Worm (Caenorhabditis elegans): ENCODE data around the gene arrd-7.

The arrd-7 gene

ce11 chrII:12089616-12090215, 27.3 kb upstream of the arrd-7 start:
- TF ChIP-seq B0310.2 (tag; optimal IDR thresholded peaks at IDR 0.05) (no peak), tbx-11 (GFP tag; IDR thresholded peaks at IDR 0.05) (no peak), F13C5.2 (tag; optimal IDR thresholded peaks at IDR 0.05) (no peak), scrt-1 (GFP tag; IDR thresholded peaks at IDR 0.05) (no peak), flt-1 (GFP tag; IDR thresholded peaks at IDR 0.05) (no peak; the same call in 1 of the 2 replicates)

- TF ChIP-seq flt-1 (GFP tag; IDR thresholded peaks at IDR 0.05) (no peak), ceh-13 (GFP tag; optimal IDR thresholded peaks at IDR 0.05) (no peak), tbx-37 (GFP tag; conservative IDR thresholded peaks at IDR 0.05) (no peak), tra-4 (tag; optimal IDR thresholded peaks at IDR 0.05) (no peak), ceh-36 (tag; optimal IDR thresholded peaks at IDR 0.05) (no peak), hmg-4 (GFP tag; optimal IDR thresholded peaks at IDR 0.05) (no peak), pes-1 (GFP tag; IDR thresholded peaks at IDR 0.05) (no peak), scrt-1 (GFP tag; IDR thresholded peaks at IDR 0.05) (no peak), ama-1 (optimal IDR thresholded peaks at IDR 0.05) (no peak), hmbx-1 (tag; optimal IDR thresholded peaks at IDR 0.05) (no peak), hnd-1 (tag; optimal IDR thresholded peaks at IDR 0.05) (no peak), ets-7 (tag; optimal IDR thresholded peaks at IDR 0.05) (no peak), F13C5.2 (tag; optimal IDR thresholded peaks at IDR 0.05) (no peak), tbx-11 (GFP tag; IDR thresholded peaks at IDR 0.05) (no peak)
Measured at ce11 chrII:12088833-12089232, 26.4 kb upstream of the arrd-7 start, which contains the start of gene cnt-1. cnt-1 (minus strand) TSS chrII:12088868.

- no peak for TF ChIP-seq tra-4 (tag; optimal IDR thresholded peaks at IDR 0.05)
- no peak for TF ChIP-seq ets-7 (tag; optimal IDR thresholded peaks at IDR 0.05)
- TF ChIP-seq ceh-13 (GFP tag; optimal IDR thresholded peaks at IDR 0.05), result no peak
- TF ChIP-seq hnd-1 (tag; optimal IDR thresholded peaks at IDR 0.05), result no peak
- no peak for TF ChIP-seq ama-1 (optimal IDR thresholded peaks at IDR 0.05)
- TF ChIP-seq scrt-1 (GFP tag; IDR thresholded peaks at IDR 0.05), result no peak
- TF ChIP-seq B0310.2 (tag; optimal IDR thresholded peaks at IDR 0.05), result no peak
- no peak for TF ChIP-seq flt-1 (GFP tag; IDR thresholded peaks at IDR 0.05)
- TF ChIP-seq hmbx-1 (tag; optimal IDR thresholded peaks at IDR 0.05), result no peak
- TF ChIP-seq aly-1 (tag; optimal IDR thresholded peaks at IDR 0.05), result no peak
- no peak for TF ChIP-seq sea-1 (GFP tag; conservative IDR thresholded peaks at IDR 0.05)
- TF ChIP-seq pes-1 (GFP tag; IDR thresholded peaks at IDR 0.05), result no peak
- no peak for TF ChIP-seq hmg-4 (GFP tag; optimal IDR thresholded peaks at IDR 0.05)
Measured at ce11 chrII:12081454-12081853, 19.0 kb upstream of the arrd-7 start.

ce11 chrII:12080015-12080414, 17.6 kb upstream of the arrd-7 start:
- TF ChIP-seq tbx-37 (GFP tag; conservative IDR thresholded peaks at IDR 0.05) (no peak), ceh-36 (tag; optimal IDR thresholded peaks at IDR 0.05) (no peak), sea-1 (GFP tag; conservative IDR thresholded peaks at IDR 0.05) (no peak), ama-1 (optimal IDR thresholded peaks at IDR 0.05) (no peak), tra-4 (tag; optimal IDR thresholded peaks at IDR 0.05) (no peak), F13C5.2 (tag; optimal IDR thresholded peaks at IDR 0.05) (no peak), hnd-1 (tag; optimal IDR thresholded peaks at IDR 0.05) (no peak), pes-1 (GFP tag; IDR thresholded peaks at IDR 0.05) (no peak), hmg-4 (GFP tag; optimal IDR thresholded peaks at IDR 0.05) (no peak)

- TF ChIP-seq ets-7 (tag; optimal IDR thresholded peaks at IDR 0.05), result no peak
- no peak for TF ChIP-seq tra-4 (tag; optimal IDR thresholded peaks at IDR 0.05)
- no peak for TF ChIP-seq flt-1 (GFP tag; IDR thresholded peaks at IDR 0.05)
- no peak for TF ChIP-seq ama-1 (optimal IDR thresholded peaks at IDR 0.05)
- TF ChIP-seq F13C5.2 (tag; optimal IDR thresholded peaks at IDR 0.05), result no peak
- TF ChIP-seq hnd-1 (tag; optimal IDR thresholded peaks at IDR 0.05), result no peak
- no peak for TF ChIP-seq B0310.2 (tag; optimal IDR thresholded peaks at IDR 0.05)
- no peak for TF ChIP-seq aly-1 (tag; optimal IDR thresholded peaks at IDR 0.05)
- TF ChIP-seq scrt-1 (GFP tag; IDR thresholded peaks at IDR 0.05), result no peak
- no peak for TF ChIP-seq hmg-4 (GFP tag; optimal IDR thresholded peaks at IDR 0.05)
Measured at ce11 chrII:12077281-12077680, 14.9 kb upstream of the arrd-7 start.

- no peak for TF ChIP-seq tbx-11 (GFP tag; IDR thresholded peaks at IDR 0.05)
- no peak for TF ChIP-seq ceh-36 (tag; optimal IDR thresholded peaks at IDR 0.05)
- peak; percentile 46; the same call in 1 of the 2 replicates for TF ChIP-seq sea-1 (GFP tag; conservative IDR thresholded peaks at IDR 0.05)
- TF ChIP-seq pes-1 (GFP tag; IDR thresholded peaks at IDR 0.05), result no peak
Measured at ce11 chrII:12076355-12076754, 13.9 kb upstream of the arrd-7 start.

- TF ChIP-seq pes-1 (GFP tag; IDR thresholded peaks at IDR 0.05), result no peak
- no peak for TF ChIP-seq scrt-1 (GFP tag; IDR thresholded peaks at IDR 0.05)
- no peak for TF ChIP-seq flt-1 (GFP tag; IDR thresholded peaks at IDR 0.05)
- TF ChIP-seq ama-1 (optimal IDR thresholded peaks at IDR 0.05), result no peak
- TF ChIP-seq ceh-36 (tag; optimal IDR thresholded peaks at IDR 0.05), result no peak
Measured at ce11 chrII:12071243-12071642, 8.8 kb upstream of the arrd-7 start.

ce11 chrII:12067451-12068076, 5.1 kb upstream of the arrd-7 start, which contains the start of gene Y17G7B.22:
Y17G7B.22 (plus strand) TSS chrII:12068026.
- TF ChIP-seq tbx-11 (GFP tag; IDR thresholded peaks at IDR 0.05) (no peak), hmbx-1 (tag; optimal IDR thresholded peaks at IDR 0.05) (no peak), F13C5.2 (tag; optimal IDR thresholded peaks at IDR 0.05) (no peak), tbx-37 (GFP tag; conservative IDR thresholded peaks at IDR 0.05) (no peak), aly-1 (tag; optimal IDR thresholded peaks at IDR 0.05) (no peak), B0310.2 (tag; optimal IDR thresholded peaks at IDR 0.05) (no peak), hnd-1 (tag; optimal IDR thresholded peaks at IDR 0.05) (no peak), sea-1 (GFP tag; conservative IDR thresholded peaks at IDR 0.05) (no peak), ets-7 (tag; optimal IDR thresholded peaks at IDR 0.05) (no peak), scrt-1 (GFP tag; IDR thresholded peaks at IDR 0.05) (no peak), hmg-4 (GFP tag; optimal IDR thresholded peaks at IDR 0.05) (no peak), ceh-13 (GFP tag; optimal IDR thresholded peaks at IDR 0.05) (no peak), pes-1 (GFP tag; IDR thresholded peaks at IDR 0.05) (no peak), ceh-36 (tag; optimal IDR thresholded peaks at IDR 0.05) (no peak), flt-1 (GFP tag; IDR thresholded peaks at IDR 0.05) (no peak), ama-1 (optimal IDR thresholded peaks at IDR 0.05) (no peak), tra-4 (tag; optimal IDR thresholded peaks at IDR 0.05) (no peak)

All from whole organism, early embryonic.